Worm (Caenorhabditis elegans): ENCODE measurements around the gene fbxa-53.

ce11 chrX:1720359-1720758, 2.0 kb upstream of the fbxa-53 start, which contains the start of gene F07G6.8:
- TF ChIP-seq lsy-2 (tag; optimal IDR thresholded peaks at IDR 0.05) (no peak), pqm-1 (tag; optimal IDR thresholded peaks at IDR 0.05) (no peak), elt-2 (tag; optimal IDR thresholded peaks at IDR 0.05) (no peak), ceh-82 (tag; optimal IDR thresholded peaks at IDR 0.05) (no peak), tbx-2 (tag; optimal IDR thresholded peaks at IDR 0.05) (no peak), ztf-11 (tag; optimal IDR thresholded peaks at IDR 0.05) (no peak), lin-35 (GFP tag; optimal IDR thresholded peaks at IDR 0.05) (no peak), nhr-76 (tag; optimal IDR thresholded peaks at IDR 0.05) (no peak)
